Worm (Caenorhabditis elegans) whole organism, L1 larva: ENCODE results near the gene lge-1.

ENCODE experiments used
- egl-27 ChIP-seq, 2 experiments: fragments of 150-350 bp in 1 of 2; sonication (generic microtip); optimal IDR thresholded peaks; 3 replicates each; lab custom pipeline; 2017 to 2018; ENCODE audit warnings: missing biosample characterization in 2 of 2, missing genetic modification characterization in 2 of 2, missing genetic modification reagents in 2 of 2
- fkh-10 ChIP-seq: sonication (generic microtip); optimal IDR thresholded peaks from 2 replicates; lab custom pipeline; 2017; ENCODE audit warnings: missing biosample characterization, missing genetic modification reagents, missing genetic modification characterization
- lin-15B ChIP-seq: fragments of 150-350 bp; sonication (generic microtip); optimal IDR thresholded peaks from 3 replicates; lab custom pipeline; 2014; ENCODE audit warnings: missing biosample characterization, missing genetic modification characterization
- lsy-2 ChIP-seq, 2 experiments: fragments of 150-350 bp; optimal IDR thresholded peaks; 2 replicates each; lab custom pipeline; 2014; ENCODE audit warnings: missing biosample characterization in 2 of 2, missing genetic modification characterization in 2 of 2
- mep-1 ChIP-seq: fragments of 150-350 bp; optimal IDR thresholded peaks from 2 replicates; lab custom pipeline; 2014; ENCODE audit warnings: missing biosample characterization, missing genetic modification characterization
- zag-1 ChIP-seq: fragments of 150-350 bp; optimal IDR thresholded peaks from 2 replicates; lab custom pipeline; 2014; ENCODE audit warnings: missing biosample characterization, missing genetic modification characterization

DNA sequence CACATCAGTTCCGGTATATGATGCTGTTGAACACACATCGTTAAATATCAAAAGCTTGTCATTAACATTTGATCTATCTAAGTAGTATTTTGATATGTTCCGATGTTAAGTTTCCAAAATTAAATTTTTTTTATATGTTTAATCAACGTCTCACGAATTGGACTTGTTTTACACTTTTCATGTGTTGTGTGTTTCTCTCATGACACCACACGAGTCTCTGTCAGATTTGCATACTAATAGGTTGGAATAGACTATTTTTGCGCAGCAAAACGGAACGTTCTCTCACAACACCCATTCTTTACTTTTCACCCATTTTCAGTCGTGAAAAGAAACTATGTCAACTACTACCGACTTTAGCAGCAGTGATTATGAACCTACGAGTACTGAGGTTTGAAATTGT lies 4.3 kb downstream of the lge-1 start, which contains the start of gene K09C8.8:
- TF ChIP-seq fkh-10 (no peak), zag-1 (tag; lab: Kevin White, UChicago) (no peak), mep-1 (tag; lab: Kevin White, UChicago) (no peak), lin-15B (tag; lab: Kevin White, UChicago) (no peak), egl-27 (tag; optimal IDR thresholded peaks at IDR 0.05; lab: Kevin White, UChicago) (no peak), lsy-2 (tag; optimal IDR thresholded peaks at IDR 0.05; lab: Kevin White, UChicago) (no peak)
